Fruit fly (Drosophila melanogaster): Measurements from ENCODE around the gene VhaPPA1-1.

Gene VhaPPA1-1

DNA sequence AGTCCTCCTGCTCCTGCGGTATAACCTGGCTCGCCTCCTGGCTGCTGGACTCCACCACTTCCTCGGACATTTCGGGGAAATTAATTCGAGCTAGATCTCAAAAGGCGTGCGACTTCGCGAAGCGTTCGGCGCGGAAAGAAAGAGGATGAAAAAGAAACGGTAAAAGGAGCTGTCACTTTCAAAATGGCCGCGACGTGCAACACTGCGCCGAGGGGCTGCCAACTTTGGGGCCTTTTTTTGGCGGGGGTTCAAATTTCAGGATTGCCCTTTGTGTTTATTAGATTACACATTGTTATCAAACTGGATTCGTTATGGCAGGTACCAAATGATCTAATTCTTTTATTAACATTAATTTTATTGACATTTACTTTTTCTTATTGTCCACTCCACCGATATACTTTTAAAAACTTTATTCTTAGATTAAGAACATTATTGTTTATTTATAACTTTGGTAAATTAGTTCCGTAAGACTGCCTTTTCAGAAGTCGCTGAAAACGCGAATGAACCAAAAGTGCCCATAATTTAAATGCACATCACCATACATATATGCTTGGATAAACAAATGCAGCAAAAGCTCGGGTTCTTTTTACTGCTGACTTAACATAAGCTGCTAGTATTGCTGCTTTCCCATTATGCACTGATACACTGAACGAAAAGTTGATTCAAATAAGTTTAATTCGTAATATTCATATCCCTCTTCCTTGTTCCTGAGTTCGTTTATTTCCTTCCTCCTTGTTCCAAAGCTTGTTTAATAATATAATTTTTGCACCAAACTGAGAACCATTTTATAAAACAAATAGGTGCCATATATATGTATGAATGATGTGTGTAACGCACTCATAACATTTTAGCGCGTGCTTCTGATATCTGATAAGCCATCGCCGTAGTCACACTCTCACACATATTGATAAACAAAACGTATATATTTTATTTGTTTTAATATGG is 2.2 kb downstream of the VhaPPA1-1 start, which contains the start of gene RpS5b (continued):
- TF ChIP-seq slbo (GFP tag; IDR thresholded peaks at IDR 0.05) (no peak), CG13894 (tag; optimal IDR thresholded peaks at IDR 0.05) (no peak), crp (GFP tag; optimal IDR thresholded peaks at IDR 0.05) (no peak), Ets97D (GFP tag; optimal IDR thresholded peaks at IDR 0.05) (peak; percentile 80), CG4730 (GFP tag; IDR thresholded peaks at IDR 0.05) (no peak), tna (GFP tag; IDR thresholded peaks at IDR 0.05; ENCODE audit: partially characterized antibody) (no peak), Fer3 (tag; optimal IDR thresholded peaks at IDR 0.05) (peak; percentile 3), CG9727 (GFP tag; optimal IDR thresholded peaks at IDR 0.05) (no peak), CG12236 (GFP tag; optimal IDR thresholded peaks at IDR 0.05) (no peak), CG1647 (GFP tag; optimal IDR thresholded peaks at IDR 0.05) (no peak), bowl (GFP tag; IDR thresholded peaks at IDR 0.05) (no peak), Atf6 (GFP tag; IDR thresholded peaks at IDR 0.05) (no peak), ara (GFP tag; IDR thresholded peaks at IDR 0.05) (0 out of 2 replicates have a peak, but pooled peaks have one; percentile 9), CG2712 (tag; optimal IDR thresholded peaks at IDR 0.05) (no peak), fd96Cb (tag; optimal IDR thresholded peaks at IDR 0.05) (no peak), CG13424 (tag; optimal IDR thresholded peaks at IDR 0.05) (no peak), Dip2 (GFP tag; IDR thresholded peaks at IDR 0.05) (no peak), lov (optimal IDR thresholded peaks at IDR 0.05) (no peak), lov (GFP tag; IDR thresholded peaks at IDR 0.05) (no peak), bab2 (GFP tag; optimal IDR thresholded peaks at IDR 0.05) (no peak), tll (GFP tag; optimal IDR thresholded peaks at IDR 0.05) (no peak), Blimp-1 (GFP tag; optimal IDR thresholded peaks at IDR 0.05) (no peak), ems (GFP tag; optimal IDR thresholded peaks at IDR 0.05) (no peak), H2.0 (GFP tag; IDR thresholded peaks at IDR 0.05) (no peak), Tbp (GFP tag; optimal IDR thresholded peaks at IDR 0.05) (no peak), trem (tag; optimal IDR thresholded peaks at IDR 0.05) (peak; percentile 95), vvl (GFP tag; IDR thresholded peaks at IDR 0.05) (no peak), stc (GFP tag; IDR thresholded peaks at IDR 0.05) (no peak), CG18262 (tag; optimal IDR thresholded peaks at IDR 0.05) (no peak), CG10274 (GFP tag; optimal IDR thresholded peaks at IDR 0.05) (no peak), CG12659 (GFP tag; optimal IDR thresholded peaks at IDR 0.05) (peak; percentile 41), Sox100B (GFP tag; optimal IDR thresholded peaks at IDR 0.05) (no peak), CG15696 (tag; optimal IDR thresholded peaks at IDR 0.05) (no peak), Opbp (GFP tag; IDR thresholded peaks at IDR 0.05; ENCODE audit: partially characterized antibody) (no peak), nom (GFP tag; optimal IDR thresholded peaks at IDR 0.05) (peak; percentile 43), CG30020 (tag; optimal IDR thresholded peaks at IDR 0.05) (no peak), CG4617 (GFP tag; optimal IDR thresholded peaks at IDR 0.05; ENCODE audit: borderline replicate concordance) (no peak), Jarid2 (GFP tag; optimal IDR thresholded peaks at IDR 0.05) (no peak), NfI (GFP tag; optimal IDR thresholded peaks at IDR 0.05) (no peak), CG32772 (GFP tag; IDR thresholded peaks at IDR 0.05) (no peak), CG11085 (GFP tag; IDR thresholded peaks at IDR 0.05) (no peak), CG14441 (GFP tag; IDR thresholded peaks at IDR 0.05) (no peak), CG3163 (GFP tag; optimal IDR thresholded peaks at IDR 0.05) (no peak), Xbp1 (GFP tag; optimal IDR thresholded peaks at IDR 0.05) (no peak), CG31365 (tag; optimal IDR thresholded peaks at IDR 0.05) (no peak), CoRest (tag; optimal IDR thresholded peaks at IDR 0.05) (no peak), Sry-δ (GFP tag; optimal IDR thresholded peaks at IDR 0.05) (peak; percentile 10), Gug (GFP tag; IDR thresholded peaks at IDR 0.05) (no peak), CG4282 (GFP tag; optimal IDR thresholded peaks at IDR 0.05) (no peak)

Data from whole organism, embryonic.